Fruit fly (Drosophila melanogaster) whole organism, embryonic: ENCODE data around the gene CG6878.

Source experiments
- CG11093 ChIP-seq: fragments of 200-800 bp; sonication (Bioruptor generic); IDR thresholded peaks from 3 replicates; pipeline ENCODE4 v1.3.6; 2022; ENCODE audit warnings: missing biosample characterization, missing genetic modification characterization
- CG12104 ChIP-seq: fragments of 200-800 bp; sonication (Bioruptor generic); optimal IDR thresholded peaks from 3 replicates; lab custom pipeline; 2016; ENCODE audit warnings: missing biosample characterization, missing genetic modification characterization
- CG12236 ChIP-seq: fragments of 200-800 bp; sonication (Bioruptor generic); optimal IDR thresholded peaks from 2 replicates; lab custom pipeline; 2016; ENCODE audit warnings: missing biosample characterization, missing genetic modification characterization
- CG13624 ChIP-seq: fragments of 200-800 bp; sonication (Bioruptor generic); optimal IDR thresholded peaks from 2 replicates; lab custom pipeline; 2016; ENCODE audit warnings: missing biosample characterization, missing genetic modification characterization
- CG14050 ChIP-seq: fragments of 200-800 bp; sonication (Bioruptor generic); IDR thresholded peaks from 3 replicates; pipeline ENCODE4 v1.3.6; 2022; ENCODE audit warnings: missing biosample characterization, missing genetic modification characterization
- CG15514 ChIP-seq: fragments of 200-800 bp; sonication (Bioruptor generic); optimal IDR thresholded peaks from 3 replicates; lab custom pipeline; 2017; ENCODE audit warnings: missing biosample characterization, missing genetic modification characterization, mild to moderate bottlenecking, moderate library complexity, missing genetic modification reagents
- CG1602 ChIP-seq: fragments of 200-800 bp; sonication (Bioruptor generic); optimal IDR thresholded peaks from 3 replicates; lab custom pipeline; 2016; ENCODE audit warnings: missing biosample characterization, missing genetic modification characterization
- CG16863 ChIP-seq: fragments of 200-800 bp; sonication (Bioruptor generic); optimal IDR thresholded peaks from 3 replicates; lab custom pipeline; 2016; ENCODE audit warnings: missing biosample characterization, missing genetic modification characterization
- CG30403 ChIP-seq: fragments of 200-800 bp; sonication (Bioruptor generic); optimal IDR thresholded peaks from 3 replicates; lab custom pipeline; 2016; ENCODE audit warnings: missing biosample characterization, missing genetic modification characterization
- CG30431 ChIP-seq: fragments of 200-800 bp; sonication (Bioruptor generic); optimal IDR thresholded peaks from 2 replicates; lab custom pipeline; 2017; ENCODE audit warnings: missing biosample characterization, missing genetic modification characterization
- CG3163 ChIP-seq: fragments of 200-800 bp; sonication (Bioruptor generic); optimal IDR thresholded peaks from 3 replicates; lab custom pipeline; 2016; ENCODE audit warnings: missing biosample characterization, missing genetic modification characterization
- CG32532 ChIP-seq: fragments of 200-800 bp; sonication (Bioruptor generic); IDR thresholded peaks from 2 replicates; pipeline ENCODE4 v1.3.6; 2022; ENCODE audit warnings: missing biosample characterization, missing genetic modification characterization
- CG3726 ChIP-seq: fragments of 200-800 bp; sonication (Bioruptor generic); IDR thresholded peaks from 3 replicates; pipeline ENCODE4, ENCODE4 v1.3.6; 2022; ENCODE audit warnings: missing biosample characterization, missing genetic modification characterization
- CG6654 ChIP-seq: fragments of 200-800 bp; sonication (Bioruptor generic); optimal IDR thresholded peaks from 2 replicates; lab custom pipeline; 2017; ENCODE audit warnings: missing biosample characterization, mild to moderate bottlenecking, missing genetic modification characterization
- CG6791 ChIP-seq: fragments of 200-800 bp; sonication (Bioruptor generic); IDR thresholded peaks from 3 replicates; pipeline ENCODE4 v1.3.6; 2022; ENCODE audit warnings: missing biosample characterization, missing genetic modification characterization; ENCODE audit not compliant: partially characterized antibody
- CG7271 ChIP-seq: fragments of 200-800 bp; sonication (Bioruptor generic); optimal IDR thresholded peaks from 2 replicates; lab custom pipeline; 2018; ENCODE audit warnings: missing biosample characterization, mild to moderate bottlenecking, missing genetic modification characterization, moderate library complexity
- CG7357 ChIP-seq: fragments of 200-800 bp; sonication (Bioruptor generic); IDR thresholded peaks from 3 replicates; pipeline ENCODE4 v1.3.6; 2022; ENCODE audit warnings: missing biosample characterization, missing genetic modification characterization
- CG7987 ChIP-seq: fragments of 200-800 bp; sonication (Bioruptor generic); optimal IDR thresholded peaks from 2 replicates; lab custom pipeline; 2018; ENCODE audit warnings: missing biosample characterization, mild to moderate bottlenecking, missing genetic modification characterization, moderate library complexity
- CG8290 ChIP-seq, 3 experiments: fragments of 200-800 bp; sonication (Bioruptor generic); optimal IDR thresholded peaks; 2 replicates each; lab custom pipeline; 2016 to 2019; ENCODE audit warnings: missing biosample characterization in 3 of 3, missing genetic modification characterization in 3 of 3, mild to moderate bottlenecking in 2 of 3, moderate library complexity in 1 of 3
- CG8388 ChIP-seq: fragments of 200-800 bp; sonication (Bioruptor generic); optimal IDR thresholded peaks from 2 replicates; lab custom pipeline; 2019; ENCODE audit warnings: missing biosample characterization, mild to moderate bottlenecking, missing genetic modification characterization, moderate library complexity
- Camta ChIP-seq: fragments of 200-800 bp; sonication (Bioruptor generic); optimal IDR thresholded peaks from 2 replicates; lab custom pipeline; 2016; ENCODE audit warnings: missing biosample characterization, missing genetic modification characterization
- Dfd ChIP-seq, 2 experiments: fragments of >200 bp; optimal IDR thresholded peaks; 2 replicates each; lab custom pipeline; 2017; ENCODE audit warnings: missing biosample characterization in 2 of 2, missing genetic modification characterization in 2 of 2
- Lhr ChIP-seq: fragments of 200-800 bp; sonication (Bioruptor generic); optimal IDR thresholded peaks from 3 replicates; lab custom pipeline; 2017; ENCODE audit warnings: mild to moderate bottlenecking, missing biosample characterization, missing genetic modification reagents, missing genetic modification characterization
- Med ChIP-seq: fragments of 200-800 bp; sonication (Bioruptor generic); peaks from one replicate; lab custom pipeline; 2016; ENCODE audit warnings: missing biosample characterization, missing genetic modification characterization, mild to moderate bottlenecking, inconsistent platforms, moderate library complexity
- Opbp ChIP-seq: fragments of 200-800 bp; sonication (Bioruptor generic); IDR thresholded peaks from 3 replicates; pipeline ENCODE4 v1.3.6; 2022; ENCODE audit warnings: missing biosample characterization, missing genetic modification characterization; ENCODE audit not compliant: partially characterized antibody
- Ptx1 ChIP-seq: fragments of 200-800 bp; sonication (Bioruptor generic); IDR thresholded peaks from 2 replicates; pipeline ENCODE4 v1.3.6; 2022; ENCODE audit warnings: missing biosample characterization, missing genetic modification characterization
- Rx ChIP-seq: fragments of 200-800 bp; sonication (Bioruptor generic); IDR thresholded peaks from 2 replicates; pipeline ENCODE4 v1.3.6; 2022; ENCODE audit warnings: missing biosample characterization, missing genetic modification characterization
- Sry-δ ChIP-seq: fragments of 200-800 bp; sonication (Bioruptor generic); optimal IDR thresholded peaks from 2 replicates; lab custom pipeline; 2016; ENCODE audit warnings: missing biosample characterization, missing genetic modification characterization
- Xrp1 ChIP-seq: fragments of 200-800 bp; sonication (Bioruptor generic); IDR thresholded peaks from 2 replicates; pipeline ENCODE4 v1.3.6; 2022; ENCODE audit warnings: missing biosample characterization, missing genetic modification characterization
- abd-A ChIP-seq: fragments of 200-800 bp; sonication (Bioruptor generic); optimal IDR thresholded peaks from 3 replicates; lab custom pipeline; 2019; ENCODE audit warnings: missing biosample characterization, mild to moderate bottlenecking, missing genetic modification characterization, moderate library complexity
- aop ChIP-seq: fragments of 200-800 bp; sonication (Bioruptor generic); IDR thresholded peaks from 2 replicates; pipeline ENCODE4 v1.3.6; 2022; ENCODE audit warnings: missing biosample characterization, missing genetic modification characterization
- bab2 ChIP-seq: fragments of 200-800 bp; sonication (Bioruptor generic); optimal IDR thresholded peaks from 2 replicates; lab custom pipeline; 2016; ENCODE audit warnings: missing biosample characterization, missing genetic modification characterization
- chm ChIP-seq: fragments of 200-800 bp; sonication (Bioruptor generic); IDR thresholded peaks from 2 replicates; pipeline ENCODE4 v1.3.6; 2022; ENCODE audit warnings: missing biosample characterization, missing genetic modification characterization
- chn ChIP-seq: fragments of 200-800 bp; sonication (Bioruptor generic); optimal IDR thresholded peaks from 2 replicates; lab custom pipeline; 2016; ENCODE audit warnings: missing biosample characterization, missing genetic modification characterization
- corto ChIP-seq: fragments of 200-800 bp; sonication (Bioruptor generic); optimal IDR thresholded peaks from 2 replicates; lab custom pipeline; 2016; ENCODE audit warnings: missing biosample characterization, mild to moderate bottlenecking, missing genetic modification characterization, moderate library complexity
- croc ChIP-seq: fragments of 200-800 bp; sonication (Bioruptor generic); conservative IDR thresholded peaks from 3 replicates; pipeline ENCODE4 v1.3.6; 2022; ENCODE audit warnings: missing biosample characterization, missing genetic modification characterization
- dati ChIP-seq: fragments of 200-800 bp; sonication (Bioruptor generic); IDR thresholded peaks from 2 replicates; pipeline ENCODE4 v1.3.6; 2022; ENCODE audit warnings: missing biosample characterization, missing genetic modification characterization
- ems ChIP-seq: fragments of 200-800 bp; sonication (Bioruptor generic); optimal IDR thresholded peaks from 3 replicates; lab custom pipeline; 2016; ENCODE audit warnings: missing biosample characterization, missing genetic modification characterization
- en ChIP-seq: fragments of 200-800 bp; sonication (Bioruptor generic); optimal IDR thresholded peaks from 2 replicates; lab custom pipeline; 2016; ENCODE audit warnings: missing biosample characterization, missing genetic modification characterization
- ewg ChIP-seq: fragments of 200-800 bp; sonication (Bioruptor generic); optimal IDR thresholded peaks from 3 replicates; lab custom pipeline; 2017; ENCODE audit warnings: mild to moderate bottlenecking, missing biosample characterization, missing genetic modification reagents, missing genetic modification characterization
- fu2 ChIP-seq: fragments of 200-800 bp; sonication (Bioruptor generic); optimal IDR thresholded peaks from 2 replicates; lab custom pipeline; 2016; ENCODE audit warnings: missing biosample characterization, missing genetic modification characterization
- lilli ChIP-seq: fragments of 200-800 bp; sonication (Bioruptor generic); optimal IDR thresholded peaks from 3 replicates; lab custom pipeline; 2016; ENCODE audit warnings: missing biosample characterization, missing genetic modification characterization
- lov ChIP-seq, 2 experiments: fragments of 200-800 bp in 1 of 2; fragments of >200 bp in 1 of 2; sonication (Bioruptor generic) in 1 of 2; IDR thresholded peaks in 1 of 2; optimal IDR thresholded peaks in 1 of 2; 2 replicates in 1 of 2; 3 replicates in 1 of 2; pipeline versions ENCODE4 v1.3.6 to Lab custom; 2017 to 2022; ENCODE audit warnings: missing biosample characterization in 1 of 2, missing genetic modification characterization in 1 of 2
- mam ChIP-seq: fragments of 200-800 bp; sonication (Bioruptor generic); optimal IDR thresholded peaks from 3 replicates; lab custom pipeline; 2016; ENCODE audit warnings: missing biosample characterization, missing genetic modification characterization
- ranshi ChIP-seq: fragments of 200-800 bp; sonication (Bioruptor generic); IDR thresholded peaks from 2 replicates; pipeline ENCODE4 v1.3.6; 2022; ENCODE audit warnings: missing biosample characterization, missing genetic modification characterization
- slbo ChIP-seq: fragments of 200-800 bp; sonication (Bioruptor generic); IDR thresholded peaks from 2 replicates; pipeline ENCODE4 v1.3.6; 2022; ENCODE audit warnings: missing biosample characterization, missing genetic modification characterization
- sqz ChIP-seq: fragments of 200-800 bp; sonication (Bioruptor generic); optimal IDR thresholded peaks from 3 replicates; lab custom pipeline; 2018; ENCODE audit warnings: missing biosample characterization, mild to moderate bottlenecking, missing genetic modification characterization
- vfl ChIP-seq: fragments of 200-800 bp; sonication (Bioruptor generic); optimal IDR thresholded peaks from 2 replicates; lab custom pipeline; 2016; ENCODE audit warnings: missing biosample characterization, missing genetic modification characterization
- zen2 ChIP-seq: fragments of 200-800 bp; sonication (Bioruptor generic); IDR thresholded peaks from 3 replicates; pipeline ENCODE4 v1.3.6; 2022; ENCODE audit warnings: missing biosample characterization, missing genetic modification characterization; ENCODE audit not compliant: partially characterized antibody

The CG6878 gene

DNA sequence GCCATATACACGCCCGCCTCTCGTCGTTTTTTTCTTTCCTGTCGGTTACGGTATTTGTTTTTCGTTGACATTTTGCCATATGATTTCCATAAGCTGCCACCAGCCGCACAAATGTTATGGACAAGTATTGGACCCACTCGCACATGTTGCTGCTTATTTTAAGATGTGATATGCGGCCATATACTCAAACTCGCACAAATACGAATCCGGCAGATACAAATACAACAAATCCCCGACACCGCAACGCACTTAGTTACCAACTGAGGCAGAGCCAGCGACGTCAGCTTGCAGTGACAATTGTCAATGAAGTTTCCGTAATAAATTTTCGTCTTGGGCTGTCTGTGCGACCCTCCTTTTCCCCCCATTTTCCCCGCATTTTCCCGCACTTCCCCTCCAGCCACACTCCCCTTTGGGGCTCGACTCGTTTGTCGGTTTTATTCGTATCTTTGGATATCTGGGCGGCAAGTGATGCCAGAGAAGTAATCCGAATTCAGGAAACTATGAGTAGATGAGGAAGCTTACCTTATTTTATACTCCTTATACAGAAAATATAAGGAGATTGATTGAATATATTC lies 15.1 kb downstream of the CG6878 start (continued):
- TF ChIP-seq CG32532 (GFP tag; lab: Robert Waterston, UW) = no peak
- no peak for TF ChIP-seq CG13624 (GFP tag; lab: Kevin White, UChicago)
- no peak for TF ChIP-seq abd-A (tag; lab: Kevin White, UChicago)
- 0 out of 2 replicates have a peak, but pooled peaks have one; percentile 20 for TF ChIP-seq chm (GFP tag; lab: Robert Waterston, UW)
- TF ChIP-seq CG3726 (GFP tag; lab: Robert Waterston, UW) = no peak
- TF ChIP-seq lov (optimal IDR thresholded peaks at IDR 0.05; lab: Kevin White, UChicago) = no peak
- TF ChIP-seq lov (GFP tag; IDR thresholded peaks at IDR 0.05; lab: Robert Waterston, UW) = no peak
- no peak for TF ChIP-seq CG16863 (GFP tag; lab: Kevin White, UChicago)
- no peak for TF ChIP-seq CG8388
- peak; percentile 36 for TF ChIP-seq Med (GFP tag; lab: Kevin White, UChicago)

- TF ChIP-seq ems (GFP tag; lab: Kevin White, UChicago) (no peak), Sry-δ (GFP tag; lab: Kevin White, UChicago) (no peak), Camta (GFP tag; lab: Kevin White, UChicago) (no peak), Xrp1 (GFP tag; lab: Robert Waterston, UW) (peak; percentile 30; the same call in 1 of the 2 replicates), slbo (GFP tag; lab: Robert Waterston, UW) (no peak), Dfd (GFP tag; optimal IDR thresholded peaks at IDR 0.05; lab: Kevin White, UChicago) (no peak), aop (no peak), CG3163 (GFP tag; lab: Kevin White, UChicago) (no peak), CG8290 (GFP tag; optimal IDR thresholded peaks at IDR 0.05; lab: Kevin White, UChicago) (no peak), CG8290 (tag; optimal IDR thresholded peaks at IDR 0.05; lab: Kevin White, UChicago) (peak in 1 of 2 experiments; percentile 26), mam (GFP tag; lab: Kevin White, UChicago) (no peak), CG11093 (GFP tag; lab: Robert Waterston, UW) (no peak), en (GFP tag; lab: Kevin White, UChicago) (no peak), CG12104 (GFP tag; lab: Kevin White, UChicago) (no peak), bab2 (no peak), CG6654 (no peak), chn (GFP tag; lab: Kevin White, UChicago) (no peak), dati (GFP tag; lab: Robert Waterston, UW) (no peak), vfl (GFP tag; lab: Kevin White, UChicago) (no peak), CG30403 (no peak), croc (no peak), CG7271 (tag; lab: Kevin White, UChicago) (no peak), sqz (GFP tag; lab: Kevin White, UChicago) (no peak), ewg (no peak), CG7987 (no peak), lilli (no peak), CG3726 (GFP tag; lab: Robert Waterston, UW) (no peak), Opbp (GFP tag; lab: Robert Waterston, UW) (0 out of 3 replicates have a peak, but pooled peaks have one; percentile 24), CG30431 (GFP tag; lab: Kevin White, UChicago) (peak; percentile 3), Rx (GFP tag; lab: Robert Waterston, UW) (no peak), zen2 (no peak), ranshi (GFP tag; lab: Robert Waterston, UW) (no peak), CG7357 (GFP tag; lab: Robert Waterston, UW) (no peak), Ptx1 (0 out of 2 replicates have a peak, but pooled peaks have one; percentile 13), CG12236 (no peak), CG1602 (no peak), CG14050 (GFP tag; lab: Robert Waterston, UW) (no peak), CG15514 (GFP tag; lab: Kevin White, UChicago) (no peak), CG6791 (0 out of 3 replicates have a peak, but pooled peaks have one; percentile 42), fu2 (GFP tag; lab: Kevin White, UChicago) (no peak), Lhr (no peak), corto (GFP tag; lab: Kevin White, UChicago) (no peak)
These were observed 17.0 kb downstream of the CG6878 start for dm6 chr3L:15178618-15179017.
